Fruit fly (Drosophila melanogaster): ENCODE data around the gene nSMase.
A peak's percentile ranks its signal among the peaks of the same experiment; 100 is the strongest.

The nSMase gene

DNA sequence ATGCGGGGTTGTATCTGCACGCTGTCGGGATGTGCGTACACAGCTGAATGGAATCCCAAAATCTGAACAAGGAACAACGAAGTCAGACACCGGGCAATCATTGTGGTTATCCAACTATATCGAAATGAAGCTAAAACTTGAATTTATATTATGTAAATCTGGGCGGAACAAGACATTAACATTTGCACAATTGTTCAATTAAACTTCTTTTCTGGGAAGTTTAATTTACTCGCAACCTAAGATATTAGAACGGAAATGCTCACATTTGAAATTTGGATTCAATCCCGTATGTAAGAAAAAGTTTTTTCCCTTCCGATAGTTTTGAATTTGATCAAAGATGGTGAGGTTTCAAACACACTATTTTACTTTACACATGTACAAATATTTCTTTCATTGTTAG is 12.7 kb upstream of the nSMase start, which contains the start of gene CG33160:
Gene CG33160, minus strand, starts transcription at position 101 of the 400 bp plus-strand sequence.
- TF ChIP-seq CG10631 (GFP tag; optimal IDR thresholded peaks at IDR 0.05) (no peak), Sox102F (GFP tag; optimal IDR thresholded peaks at IDR 0.05) (no peak), CG31627 (GFP tag; optimal IDR thresholded peaks at IDR 0.05) (no peak), salr (GFP tag; optimal IDR thresholded peaks at IDR 0.05) (no peak), CG8119 (GFP tag; IDR thresholded peaks at IDR 0.05) (no peak), CG6276 (GFP tag; optimal IDR thresholded peaks at IDR 0.05) (no peak), dac (GFP tag; optimal IDR thresholded peaks at IDR 0.05) (no peak), fd59A (GFP tag; optimal IDR thresholded peaks at IDR 0.05) (no peak), CG11902 (GFP tag; optimal IDR thresholded peaks at IDR 0.05) (no peak), pdm3 (GFP tag; optimal IDR thresholded peaks at IDR 0.05) (no peak), Eip78C (GFP tag) (no peak)

DNA sequence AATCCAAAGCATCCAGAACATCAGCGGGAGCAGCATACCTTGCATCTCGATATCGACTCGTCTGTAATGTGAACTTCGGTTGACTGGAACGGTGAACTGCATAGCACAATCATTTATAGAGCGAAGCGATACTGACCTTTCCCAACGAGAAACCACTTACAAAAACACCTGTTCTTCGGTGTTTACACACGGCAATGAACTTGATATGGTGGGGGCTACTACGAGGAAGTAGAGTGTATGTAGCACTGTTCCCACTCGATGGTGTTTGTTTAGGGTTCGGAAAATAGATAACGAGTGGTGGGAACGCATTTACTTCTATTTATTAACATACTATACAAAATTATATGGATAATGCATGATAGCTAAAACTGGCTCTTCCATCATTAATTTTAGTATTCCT is 10.1 kb upstream of the nSMase start, which contains the start of the genes CG32269 and CG32270:
Gene CG32269, minus strand, starts transcription at position 91 of the 400 bp plus-strand sequence.
Gene CG32270, minus strand, starts transcription at position 91 of the 400 bp plus-strand sequence.
- TF ChIP-seq dsx (GFP tag; optimal IDR thresholded peaks at IDR 0.05; ENCODE audit: poor library complexity, severe bottlenecking) = no peak
- TF ChIP-seq svp (GFP tag) = no peak
- no peak for TF ChIP-seq CG1621 (tag; optimal IDR thresholded peaks at IDR 0.05)
- TF ChIP-seq Sox15 (GFP tag; optimal IDR thresholded peaks at IDR 0.05) = no peak
- TF ChIP-seq CG8632 (GFP tag; optimal IDR thresholded peaks at IDR 0.05) = no peak
- no peak for TF ChIP-seq Gug (GFP tag; IDR thresholded peaks at IDR 0.05)
- no peak for TF ChIP-seq CG6163 (GFP tag; IDR thresholded peaks at IDR 0.05)
- no peak for TF ChIP-seq CG31627 (GFP tag; optimal IDR thresholded peaks at IDR 0.05)
- TF ChIP-seq Blimp-1 (GFP tag; optimal IDR thresholded peaks at IDR 0.05) = no peak

DNA sequence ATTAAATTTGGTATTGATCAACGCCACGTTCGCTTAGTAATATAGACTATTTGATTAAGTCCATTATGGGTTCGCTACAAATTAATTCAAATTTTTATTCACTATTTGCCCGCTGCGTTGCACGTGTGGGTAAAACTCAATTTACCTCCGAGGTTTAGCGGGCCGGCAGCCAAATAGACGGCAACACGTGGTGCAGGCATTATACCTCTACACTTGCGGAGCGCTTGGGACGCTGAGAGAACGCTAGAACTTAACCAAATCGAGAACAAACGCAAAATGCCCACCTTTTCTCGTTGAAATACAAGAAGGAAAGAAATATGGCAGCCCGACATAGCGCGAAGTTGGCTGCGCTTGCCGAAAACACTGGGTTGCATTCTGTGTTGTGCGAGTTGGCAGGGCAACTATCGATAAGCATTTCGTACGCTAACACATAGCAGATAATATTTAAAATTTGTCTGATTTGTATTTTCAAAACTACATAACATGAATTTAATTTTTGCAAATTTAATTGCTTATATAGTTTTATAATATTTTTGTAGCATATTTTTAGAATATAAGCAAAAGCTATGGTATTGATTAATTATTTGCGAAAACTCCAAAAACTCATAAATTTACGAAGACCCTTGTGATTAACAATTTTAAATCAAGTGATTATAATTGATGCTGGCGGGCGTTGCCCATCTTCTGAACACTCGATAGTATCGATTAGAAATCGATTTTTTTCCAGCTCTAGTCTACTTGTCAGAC is 3.9 kb downstream of the nSMase start, which contains the start of the genes RpL28 and eIF1:
Gene RpL28, minus strand, starts transcription at position 318 of the 747 bp plus-strand sequence.
Gene eIF1, plus strand, starts transcription at position 699 of the 747 bp plus-strand sequence.
- TF ChIP-seq Sox102F (GFP tag; optimal IDR thresholded peaks at IDR 0.05) (peak; percentile 29), CG1621 (tag; optimal IDR thresholded peaks at IDR 0.05) (no peak), dac (GFP tag; optimal IDR thresholded peaks at IDR 0.05) (peak; percentile 78), pdm3 (GFP tag; optimal IDR thresholded peaks at IDR 0.05) (peak; percentile 88), Blimp-1 (GFP tag; optimal IDR thresholded peaks at IDR 0.05) (peak; percentile 86), Eip75B (GFP tag; optimal IDR thresholded peaks at IDR 0.05) (peak; percentile 68), salr (GFP tag; optimal IDR thresholded peaks at IDR 0.05) (peak; percentile 65 to 91), fkh (GFP tag; optimal IDR thresholded peaks at IDR 0.05) (peak; percentile 34), CG11902 (GFP tag; optimal IDR thresholded peaks at IDR 0.05) (peak; percentile 55), CG7368 (GFP tag; optimal IDR thresholded peaks at IDR 0.05) (no peak), CG10669 (GFP tag; optimal IDR thresholded peaks at IDR 0.05) (peak; percentile 31), CG6276 (GFP tag; optimal IDR thresholded peaks at IDR 0.05) (no peak), CG11294 (GFP tag; IDR thresholded peaks at IDR 0.05) (peak; percentile 32), Eip78C (GFP tag) (peak; percentile 96), achi (GFP tag; optimal IDR thresholded peaks at IDR 0.05) (peak; percentile 95), CG6792 (GFP tag; optimal IDR thresholded peaks at IDR 0.05) (peak; percentile 79), net (GFP tag; optimal IDR thresholded peaks at IDR 0.05) (peak; percentile 47), Gug (GFP tag; IDR thresholded peaks at IDR 0.05) (no peak), svp (GFP tag) (no peak), CG16779 (tag; optimal IDR thresholded peaks at IDR 0.05) (peak; percentile 77), ss (GFP tag; optimal IDR thresholded peaks at IDR 0.05) (peak; percentile 29 to 89), Hr39 (GFP tag; optimal IDR thresholded peaks at IDR 0.05) (peak; percentile 25), Hr4 (GFP tag; optimal IDR thresholded peaks at IDR 0.05) (no peak), CG6163 (GFP tag; IDR thresholded peaks at IDR 0.05) (peak; percentile 89), Lpt (GFP tag; optimal IDR thresholded peaks at IDR 0.05) (no peak), CG11762 (GFP tag; optimal IDR thresholded peaks at IDR 0.05; ENCODE audit: insufficient read depth) (no peak), Hr38 (GFP tag; optimal IDR thresholded peaks at IDR 0.05) (no peak), Smox (GFP tag; optimal IDR thresholded peaks at IDR 0.05) (no peak), CG34406 (GFP tag; optimal IDR thresholded peaks at IDR 0.05) (peak; percentile 83), CG3032 (tag; optimal IDR thresholded peaks at IDR 0.05) (peak; percentile 79), Sox14 (GFP tag; optimal IDR thresholded peaks at IDR 0.05) (peak; percentile 75), Met (GFP tag; optimal IDR thresholded peaks at IDR 0.05) (peak; percentile 69), CG6854 (GFP tag; optimal IDR thresholded peaks at IDR 0.05) (peak; percentile 93), CG15336 (GFP tag; IDR thresholded peaks at IDR 0.05) (no peak), fd85E (GFP tag; optimal IDR thresholded peaks at IDR 0.05) (peak; percentile 31), fd59A (GFP tag; optimal IDR thresholded peaks at IDR 0.05) (peak; percentile 68), topi (GFP tag; optimal IDR thresholded peaks at IDR 0.05) (peak; percentile 86), CG8319 (GFP tag; optimal IDR thresholded peaks at IDR 0.05) (peak; percentile 84), Ets96B (tag; optimal IDR thresholded peaks at IDR 0.05) (peak; percentile 38)

Measured in whole organism, prepupa.